Fruit fly (Drosophila melanogaster): ENCODE results near the gene Cdep.

DNA sequence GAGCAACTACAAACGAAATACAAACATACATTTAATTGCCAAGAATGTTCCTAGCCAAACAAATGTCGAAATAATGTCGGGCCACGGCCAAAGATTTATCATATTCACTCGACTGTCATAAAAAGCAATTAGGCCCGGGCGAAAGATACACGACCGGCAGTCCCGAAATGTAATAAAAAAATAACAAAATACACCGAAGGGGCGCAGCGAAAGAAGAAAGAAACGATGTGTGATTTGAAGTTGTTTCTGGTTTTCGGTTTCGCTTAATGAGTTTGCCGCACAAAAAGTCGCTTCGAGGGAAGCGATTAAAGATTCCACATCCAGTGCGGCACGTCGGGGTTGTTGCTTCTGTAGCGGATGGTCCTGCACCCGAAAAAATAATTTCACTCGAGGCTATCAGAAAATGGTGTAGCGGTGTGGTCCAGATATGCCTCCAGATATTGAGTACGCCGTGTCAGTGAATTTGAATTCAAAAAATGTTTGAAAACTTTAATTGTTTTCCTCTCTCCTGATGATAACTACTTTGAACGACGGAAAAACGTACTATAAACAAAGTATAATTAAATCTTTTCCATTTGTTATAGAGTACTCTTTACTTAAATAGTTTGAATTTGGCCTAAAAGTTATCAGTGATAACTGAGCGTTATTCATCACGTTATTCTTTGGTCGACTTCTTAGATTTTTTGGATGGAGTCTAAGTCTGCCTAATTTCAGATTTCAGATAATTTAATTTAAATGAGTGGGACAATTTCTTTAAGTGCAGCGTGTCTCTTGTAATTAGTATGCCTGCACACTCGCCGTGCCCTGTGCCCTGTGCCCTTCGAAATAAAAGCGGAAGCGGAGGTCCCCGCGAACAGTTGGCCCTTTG, 79.0 kb downstream of the Cdep start:
- TF ChIP-seq CG8478 (optimal IDR thresholded peaks at IDR 0.05) = no peak
- TF ChIP-seq CTCF (optimal IDR thresholded peaks at IDR 0.05) = no peak
